Worm (Caenorhabditis elegans): ENCODE results near the gene T14G12.11.
A peak's percentile ranks its signal among the peaks of the same experiment; 100 is the strongest.

The T14G12.11 gene

DNA sequence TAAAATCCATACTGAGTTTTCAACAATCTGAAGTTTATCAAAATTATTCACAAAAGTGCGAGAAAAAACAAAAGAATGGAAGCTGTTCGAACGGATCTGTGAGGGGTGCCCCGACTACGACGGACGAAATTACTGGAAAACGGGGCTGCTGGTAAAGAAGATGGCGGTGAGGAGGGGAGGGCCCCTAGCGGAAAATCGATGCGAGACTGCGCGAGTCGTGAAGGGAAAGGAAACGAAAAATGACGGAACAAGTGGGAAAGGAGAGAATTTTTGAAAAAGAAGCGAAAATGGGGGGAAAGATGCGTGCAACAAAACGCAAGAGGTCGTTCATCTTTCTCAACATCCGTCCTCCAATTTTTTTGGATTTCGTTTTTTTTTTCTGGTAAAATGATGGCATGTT, 40.4 kb upstream of the T14G12.11 start:
- TF ChIP-seq pag-3 (tag; optimal IDR thresholded peaks at IDR 0.05; ENCODE audit: borderline replicate concordance): no peak
- TF ChIP-seq npax-4 (tag; optimal IDR thresholded peaks at IDR 0.05): no peak
- TF ChIP-seq sdc-2 (tag; optimal IDR thresholded peaks at IDR 0.05): peak; percentile 1
- TF ChIP-seq lin-11 (tag; optimal IDR thresholded peaks at IDR 0.05): no peak
- no peak for TF ChIP-seq C08G9.2 (tag; optimal IDR thresholded peaks at IDR 0.05)
- no peak for TF ChIP-seq odd-2 (tag; optimal IDR thresholded peaks at IDR 0.05)
- no peak for TF ChIP-seq hlh-6 (tag; optimal IDR thresholded peaks at IDR 0.05)
- peak; percentile 28 for TF ChIP-seq ceh-34 (tag; optimal IDR thresholded peaks at IDR 0.05)
- no peak for TF ChIP-seq tbx-2 (tag; optimal IDR thresholded peaks at IDR 0.05)
- TF ChIP-seq elt-4 (tag; optimal IDR thresholded peaks at IDR 0.05): no peak
- TF ChIP-seq elt-2 (tag; optimal IDR thresholded peaks at IDR 0.05): no peak
- TF ChIP-seq unc-42 (tag; optimal IDR thresholded peaks at IDR 0.05): peak; percentile 53
- TF ChIP-seq pax-1 (tag; optimal IDR thresholded peaks at IDR 0.05): no peak
- TF ChIP-seq unc-3 (GFP tag; conservative IDR thresholded peaks at IDR 0.05): no peak
- TF ChIP-seq unc-3 (tag; optimal IDR thresholded peaks at IDR 0.05): no peak
- no peak for TF ChIP-seq madf-2 (tag; optimal IDR thresholded peaks at IDR 0.05)
- TF ChIP-seq fkh-6 (tag; optimal IDR thresholded peaks at IDR 0.05): no peak
- TF ChIP-seq ceh-31 (tag; optimal IDR thresholded peaks at IDR 0.05): peak; percentile 21
- TF ChIP-seq pha-2 (tag; optimal IDR thresholded peaks at IDR 0.05): no peak
- TF ChIP-seq zip-5 (tag; optimal IDR thresholded peaks at IDR 0.05): no peak
- TF ChIP-seq sox-4 (tag; optimal IDR thresholded peaks at IDR 0.05): no peak
- TF ChIP-seq unc-55 (GFP tag; optimal IDR thresholded peaks at IDR 0.05): no peak
- TF ChIP-seq ref-2 (tag; optimal IDR thresholded peaks at IDR 0.05): peak; percentile 13
- TF ChIP-seq mec-3 (tag; optimal IDR thresholded peaks at IDR 0.05; ENCODE audit: borderline replicate concordance): peak; percentile 8
- TF ChIP-seq ceh-6 (GFP tag; optimal IDR thresholded peaks at IDR 0.05): no peak
- TF ChIP-seq nfya-1 (tag; optimal IDR thresholded peaks at IDR 0.05): peak; percentile 2
- TF ChIP-seq ceh-48 (tag; optimal IDR thresholded peaks at IDR 0.05): peak; percentile 95
- no peak for TF ChIP-seq hlh-8 (tag; optimal IDR thresholded peaks at IDR 0.05)
- no peak for TF ChIP-seq pqm-1 (tag; optimal IDR thresholded peaks at IDR 0.05)
- TF ChIP-seq K09A11.1 (tag; optimal IDR thresholded peaks at IDR 0.05; ENCODE audit: insufficient read depth): no peak
- no peak for TF ChIP-seq ceh-30 (tag; optimal IDR thresholded peaks at IDR 0.05)
- TF ChIP-seq rnt-1 (tag; optimal IDR thresholded peaks at IDR 0.05): no peak

DNA sequence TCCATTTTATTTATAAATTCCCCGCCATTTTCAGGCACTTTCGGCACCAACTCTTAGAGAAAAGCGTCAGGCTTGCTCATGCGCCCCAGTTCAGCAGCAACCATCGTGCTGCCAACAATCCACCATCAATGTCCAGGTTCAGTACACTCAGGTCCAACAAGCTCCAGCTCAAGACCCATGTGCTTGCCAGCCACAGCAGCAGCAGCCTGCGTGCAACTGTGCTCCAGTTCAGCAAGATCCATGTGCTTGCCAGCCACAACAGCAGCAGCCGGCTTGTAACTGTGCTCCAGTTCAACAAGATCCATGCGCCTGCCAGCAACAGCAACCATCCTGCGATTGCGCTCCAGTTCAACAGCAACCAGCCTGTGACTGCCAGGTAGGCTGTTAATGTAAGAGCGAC, 35.9 kb upstream of the T14G12.11 start:
- no peak for TF ChIP-seq ceh-18 (tag; optimal IDR thresholded peaks at IDR 0.05)
- TF ChIP-seq ceh-19 (GFP tag; optimal IDR thresholded peaks at IDR 0.05): no peak
- TF ChIP-seq ceh-2 (tag; optimal IDR thresholded peaks at IDR 0.05): no peak
- TF ChIP-seq pax-1 (tag; optimal IDR thresholded peaks at IDR 0.05): no peak
- TF ChIP-seq ref-2 (tag; optimal IDR thresholded peaks at IDR 0.05): no peak
- TF ChIP-seq madf-2 (tag; optimal IDR thresholded peaks at IDR 0.05): no peak
- no peak for TF ChIP-seq ceh-31 (tag; optimal IDR thresholded peaks at IDR 0.05)
- no peak for TF ChIP-seq nfya-1 (tag; optimal IDR thresholded peaks at IDR 0.05)
- no peak for TF ChIP-seq hlh-8 (tag; optimal IDR thresholded peaks at IDR 0.05)
- no peak for TF ChIP-seq tbx-2 (tag; optimal IDR thresholded peaks at IDR 0.05)
- no peak for TF ChIP-seq pag-3 (tag; optimal IDR thresholded peaks at IDR 0.05; ENCODE audit: borderline replicate concordance)

DNA sequence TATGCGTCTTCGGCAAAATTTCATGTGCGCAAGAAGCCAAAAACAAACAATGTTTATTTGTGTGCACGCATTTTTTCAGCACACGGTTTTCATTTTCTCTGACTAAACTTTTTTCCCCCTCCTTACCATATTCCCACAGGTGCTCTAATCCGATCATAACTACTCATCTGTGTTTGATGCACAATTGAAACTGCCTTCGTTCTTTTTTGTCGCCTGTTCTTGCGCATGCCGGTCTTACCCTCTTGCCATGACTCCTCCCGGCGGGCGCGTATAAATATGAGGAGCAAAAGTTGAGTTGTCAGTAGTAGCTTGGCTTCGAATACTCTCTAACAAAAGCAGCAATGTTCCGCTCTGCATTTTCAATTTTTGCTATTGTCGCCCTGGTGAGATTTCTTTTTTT, 35.5 kb upstream of the T14G12.11 start, which contains the start of gene abu-10:
Gene abu-10, plus strand, starts transcription at position 301 of the 400 bp plus-strand sequence.
- no peak for TF ChIP-seq eyg-1 (tag; optimal IDR thresholded peaks at IDR 0.05)
- TF ChIP-seq mec-3 (tag; optimal IDR thresholded peaks at IDR 0.05; ENCODE audit: borderline replicate concordance): no peak
- no peak for TF ChIP-seq ceh-9 (tag; optimal IDR thresholded peaks at IDR 0.05)
- TF ChIP-seq hlh-8 (tag; optimal IDR thresholded peaks at IDR 0.05): no peak
- no peak for TF ChIP-seq dve-1 (tag; optimal IDR thresholded peaks at IDR 0.05)
- TF ChIP-seq fkh-6 (tag; optimal IDR thresholded peaks at IDR 0.05): no peak
- no peak for TF ChIP-seq nhr-11 (tag; optimal IDR thresholded peaks at IDR 0.05)
- no peak for TF ChIP-seq pha-2 (tag; optimal IDR thresholded peaks at IDR 0.05)
- TF ChIP-seq F13H6.1 (tag; optimal IDR thresholded peaks at IDR 0.05): no peak
- no peak for TF ChIP-seq lim-6 (tag; optimal IDR thresholded peaks at IDR 0.05)
- no peak for TF ChIP-seq ceh-14 (tag; optimal IDR thresholded peaks at IDR 0.05)

Data from whole organism, late embryonic.